Comparison of ENCODE assay signal across 3 fruit fly cellular contexts in genomic region chrX:3273557-3273956, dm6.
TF ChIP-seq lines count a peak whose summit lies in the region.

No protein-coding gene starts in this region.

- TF ChIP-seq CTCF in whole organism, embryonic (GFP tag; optimal IDR thresholded peaks at IDR 0.05; lab: Kevin White, UChicago): no peak

TF ChIP-seq in whole organism, embryonic, 481 proteins besides CTCF, POLR2A, EP300 and RAD21 (continues in another document):
- TF ChIP-seq ttk (GFP tag; IDR thresholded peaks at IDR 0.05; lab: Robert Waterston, UW): peak; percentile 41; the same call in 1 of the 2 replicates
- TF ChIP-seq CG11560 (tag; IDR thresholded peaks at IDR 0.05; lab: Robert Waterston, UW): no peak
- TF ChIP-seq CG31224 (GFP tag; IDR thresholded peaks at IDR 0.05; lab: Robert Waterston, UW): 0 out of 2 replicates have a peak, but pooled peaks have one; percentile 36
- TF ChIP-seq CG13296 (GFP tag; optimal IDR thresholded peaks at IDR 0.05; lab: Kevin White, UChicago): peak; percentile 14
- TF ChIP-seq CG9932 (GFP tag; IDR thresholded peaks at IDR 0.05; lab: Robert Waterston, UW): 0 out of 2 replicates have a peak, but pooled peaks have one; percentile 45
- TF ChIP-seq Ptx1 (GFP tag; IDR thresholded peaks at IDR 0.05; lab: Robert Waterston, UW): peak; percentile 40; the same call in 1 of the 2 replicates
- no peak for TF ChIP-seq Mrtf (GFP tag; IDR thresholded peaks at IDR 0.05; lab: Robert Waterston, UW)
- peak; percentile 15 for TF ChIP-seq mam (GFP tag; optimal IDR thresholded peaks at IDR 0.05; lab: Kevin White, UChicago)
- TF ChIP-seq Meics (GFP tag; optimal IDR thresholded peaks at IDR 0.05; lab: Kevin White, UChicago): peak; percentile 54
- TF ChIP-seq CG2120 (GFP tag; optimal IDR thresholded peaks at IDR 0.05; lab: Kevin White, UChicago): peak; percentile 69
- peak; percentile 71 for TF ChIP-seq CG18599 (GFP tag; optimal IDR thresholded peaks at IDR 0.05; lab: Kevin White, UChicago)
- no peak for TF ChIP-seq CG30020 (tag; optimal IDR thresholded peaks at IDR 0.05; lab: Kevin White, UChicago)
- TF ChIP-seq YL-1 (GFP tag; optimal IDR thresholded peaks at IDR 0.05; lab: Kevin White, UChicago): no peak
- peak; percentile 22 for TF ChIP-seq zfh2 (GFP tag; optimal IDR thresholded peaks at IDR 0.05; lab: Kevin White, UChicago)
- TF ChIP-seq Gug (GFP tag; IDR thresholded peaks at IDR 0.05; lab: Robert Waterston, UW): peak; percentile 12; the same call in 1 of the 4 replicates
- TF ChIP-seq ssp (GFP tag; IDR thresholded peaks at IDR 0.05; lab: Robert Waterston, UW): 0 out of 2 replicates have a peak, but pooled peaks have one; percentile 7
- TF ChIP-seq sd (tag; optimal IDR thresholded peaks at IDR 0.05; lab: Kevin White, UChicago): peak; percentile 15
- TF ChIP-seq pan (optimal IDR thresholded peaks at IDR 0.05; lab: Kevin White, UChicago): no peak
- TF ChIP-seq pan (GFP tag; optimal IDR thresholded peaks at IDR 0.05 in 1 of 2, IDR thresholded peaks at IDR 0.05 in 1 of 2): peak in 1 of 2 experiments; percentile 26
- peak; percentile 7 for TF ChIP-seq CG15269 (tag; optimal IDR thresholded peaks at IDR 0.05; lab: Kevin White, UChicago)
- TF ChIP-seq scrt (GFP tag; optimal IDR thresholded peaks at IDR 0.05; lab: Kevin White, UChicago): no peak
- 0 out of 2 replicates have a peak, but pooled peaks have one; percentile 14 for TF ChIP-seq CG4404 (GFP tag; IDR thresholded peaks at IDR 0.05; lab: Robert Waterston, UW)
- TF ChIP-seq CG11456 (GFP tag; IDR thresholded peaks at IDR 0.05; lab: Robert Waterston, UW): peak; percentile 68; the same call in 1 of the 3 replicates
- TF ChIP-seq CG14441 (GFP tag; IDR thresholded peaks at IDR 0.05; lab: Robert Waterston, UW): peak; percentile 60
- TF ChIP-seq lab (GFP tag; optimal IDR thresholded peaks at IDR 0.05; lab: Kevin White, UChicago): peak; percentile 69
- no peak for TF ChIP-seq Dek (tag; optimal IDR thresholded peaks at IDR 0.05; lab: Kevin White, UChicago)
- TF ChIP-seq sisA (GFP tag; IDR thresholded peaks at IDR 0.05; lab: Robert Waterston, UW): peak; percentile 50
- TF ChIP-seq gem (tag; optimal IDR thresholded peaks at IDR 0.05; lab: Kevin White, UChicago): no peak
- TF ChIP-seq CG7745 (tag; optimal IDR thresholded peaks at IDR 0.05; lab: Kevin White, UChicago): no peak

TF ChIP-seq in whole organism, prepupa, 60 proteins besides CTCF, POLR2A, EP300 and RAD21:
- no peak for TF ChIP-seq CG6276 (GFP tag; optimal IDR thresholded peaks at IDR 0.05; lab: Kevin White, UChicago)
- peak; percentile 1 for TF ChIP-seq CG31627 (GFP tag; optimal IDR thresholded peaks at IDR 0.05; lab: Kevin White, UChicago)
- TF ChIP-seq CG32006 (GFP tag; optimal IDR thresholded peaks at IDR 0.05; lab: Kevin White, UChicago): peak; percentile 13
TF ChIP-seq in whole organism, prepupa: peak in this region for 2.

TF ChIP-seq in whole organism, wandering third instar larva, 38 proteins besides CTCF, POLR2A, EP300 and RAD21:
- TF ChIP-seq foxo (GFP tag; optimal IDR thresholded peaks at IDR 0.05; lab: Kevin White, UChicago) (peak in 1 of 2 experiments; percentile 35), Dfd (GFP tag; optimal IDR thresholded peaks at IDR 0.05; lab: Kevin White, UChicago) (peak; percentile 87), ey (GFP tag; optimal IDR thresholded peaks at IDR 0.05; lab: Kevin White, UChicago) (no peak), OdsH (GFP tag; optimal IDR thresholded peaks at IDR 0.05; lab: Kevin White, UChicago) (peak; percentile 5)

Comparison
In these comparisons a context has a peak if more than half of its experiments do, and no peak if none do; other contexts are left out.
1. Of the 7 proteins assayed by ChIP-seq in both whole organism, embryonic and whole organism, prepupa: peak only in whole organism, embryonic: CG16779 and Gug; only in whole organism, prepupa: none; in both: none; in neither: 5.